Fruit fly (Drosophila melanogaster): Measurements from ENCODE around the gene sta.

sta gene

dm6 chrX:1452130-1452529, 31.1 kb downstream of the sta start, which contains the start of gene Gr2a:
Gene Gr2a, plus strand, starts transcription at chrX:1452430.
- no peak for TF ChIP-seq CG11456 (GFP tag; IDR thresholded peaks at IDR 0.05)
- no peak for TF ChIP-seq Dip2 (GFP tag; IDR thresholded peaks at IDR 0.05)
- TF ChIP-seq CG9437 (GFP tag; optimal IDR thresholded peaks at IDR 0.05) = no peak
- TF ChIP-seq CG10267 (tag; optimal IDR thresholded peaks at IDR 0.05) = no peak
